Worm (Caenorhabditis elegans): Measurements from ENCODE around the gene tag-273.

DNA sequence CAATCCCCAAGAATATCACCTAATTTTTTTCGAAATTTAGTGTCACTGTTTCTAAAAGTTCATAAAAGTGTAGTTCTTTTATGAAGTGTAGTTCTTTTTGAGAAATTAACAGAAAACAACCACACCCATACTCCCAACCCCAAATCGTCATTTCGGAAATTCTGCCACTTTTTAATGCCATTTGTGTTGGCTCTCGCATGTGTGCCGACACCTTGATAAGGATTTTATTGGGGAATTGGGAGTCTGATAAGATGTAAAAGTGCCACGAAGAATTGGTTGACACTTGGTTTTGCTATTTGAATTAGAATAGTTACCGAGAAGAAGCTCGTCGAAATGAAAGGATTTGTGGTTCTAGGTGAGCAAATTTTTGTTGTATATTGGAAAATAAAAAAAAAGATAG, 48.3 kb downstream of the tag-273 start, which contains the start of gene nspg-9:
- TF ChIP-seq ces-1 (GFP tag; optimal IDR thresholded peaks at IDR 0.05) (no peak), pag-3 (tag; optimal IDR thresholded peaks at IDR 0.05; ENCODE audit: borderline replicate concordance, insufficient read depth) (no peak), nhr-11 (tag; optimal IDR thresholded peaks at IDR 0.05) (no peak), jun-1 (tag; optimal IDR thresholded peaks at IDR 0.05) (no peak), mep-1 (tag; optimal IDR thresholded peaks at IDR 0.05) (no peak), efl-3 (GFP tag; optimal IDR thresholded peaks at IDR 0.05) (no peak), C16A3.4 (tag; optimal IDR thresholded peaks at IDR 0.05) (no peak), nhr-77 (tag; optimal IDR thresholded peaks at IDR 0.05) (no peak), nhr-237 (tag; optimal IDR thresholded peaks at IDR 0.05) (no peak), ceh-8 (GFP tag; optimal IDR thresholded peaks at IDR 0.05) (no peak), unc-62 (GFP tag; optimal IDR thresholded peaks at IDR 0.05) (no peak), nhr-71 (tag; optimal IDR thresholded peaks at IDR 0.05) (no peak), ceh-82 (tag; optimal IDR thresholded peaks at IDR 0.05) (no peak), alr-1 (tag; optimal IDR thresholded peaks at IDR 0.05; ENCODE audit: borderline replicate concordance) (no peak)
